Worm (Caenorhabditis elegans): ENCODE data around the gene F54D5.4.

The F54D5.4 gene

ce11 chrII:11569213-11569868 is at the start of gene F54D5.4, which contains the start of gene F54D5.23:
TSS of gene F54D5.4 (plus strand) at chrII:11569818.
TSS of gene F54D5.23 (minus strand) at chrII:11569287.
- TF ChIP-seq ztf-29 (GFP tag; IDR thresholded peaks at IDR 0.05): no peak
- TF ChIP-seq tab-1 (GFP tag; IDR thresholded peaks at IDR 0.05): no peak
- no peak for TF ChIP-seq klf-2 (GFP tag; conservative IDR thresholded peaks at IDR 0.05)

- TF ChIP-seq flt-1 (GFP tag; IDR thresholded peaks at IDR 0.05): no peak
- no peak for TF ChIP-seq ztf-23 (GFP tag; IDR thresholded peaks at IDR 0.05)
- TF ChIP-seq T22C8.4 (GFP tag; IDR thresholded peaks at IDR 0.05): no peak
- no peak for TF ChIP-seq ztf-29 (GFP tag; IDR thresholded peaks at IDR 0.05)
- TF ChIP-seq klf-2 (GFP tag; conservative IDR thresholded peaks at IDR 0.05): no peak
- no peak for TF ChIP-seq cog-1 (tag; optimal IDR thresholded peaks at IDR 0.05)
- TF ChIP-seq med-1 (GFP tag; optimal IDR thresholded peaks at IDR 0.05; ENCODE audit: insufficient read depth): no peak
- TF ChIP-seq tab-1 (GFP tag; IDR thresholded peaks at IDR 0.05): no peak
- no peak for TF ChIP-seq ref-1 (GFP tag; conservative IDR thresholded peaks at IDR 0.05)
These were observed 48.3 kb upstream of the F54D5.4 start, which contains the start of gene Y62F5A.10 for ce11 chrII:11521300-11521699. TSS of gene Y62F5A.10 (plus strand) at chrII:11521600.

ce11 chrII:11526954-11527353 is 42.7 kb upstream of the F54D5.4 start, which contains the start of gene age-1:
TSS of gene age-1 (minus strand) at chrII:11527054.
- TF ChIP-seq cog-1 (tag; optimal IDR thresholded peaks at IDR 0.05): no peak
- no peak for TF ChIP-seq flt-1 (GFP tag; IDR thresholded peaks at IDR 0.05)
- no peak for TF ChIP-seq ztf-23 (GFP tag; IDR thresholded peaks at IDR 0.05)
- no peak for TF ChIP-seq klf-2 (GFP tag; conservative IDR thresholded peaks at IDR 0.05)
- TF ChIP-seq tab-1 (GFP tag; IDR thresholded peaks at IDR 0.05): no peak
- TF ChIP-seq ref-1 (GFP tag; conservative IDR thresholded peaks at IDR 0.05): no peak
- TF ChIP-seq ztf-29 (GFP tag; IDR thresholded peaks at IDR 0.05): no peak
- TF ChIP-seq T22C8.4 (GFP tag; IDR thresholded peaks at IDR 0.05): no peak
- TF ChIP-seq med-1 (GFP tag; optimal IDR thresholded peaks at IDR 0.05; ENCODE audit: insufficient read depth): no peak

- TF ChIP-seq cog-1 (tag; optimal IDR thresholded peaks at IDR 0.05): no peak
- no peak for TF ChIP-seq klf-2 (GFP tag; conservative IDR thresholded peaks at IDR 0.05)
- TF ChIP-seq flt-1 (GFP tag; IDR thresholded peaks at IDR 0.05): no peak
- TF ChIP-seq ztf-29 (GFP tag; IDR thresholded peaks at IDR 0.05): no peak
- no peak for TF ChIP-seq tab-1 (GFP tag; IDR thresholded peaks at IDR 0.05)
- TF ChIP-seq ztf-23 (GFP tag; IDR thresholded peaks at IDR 0.05): no peak
- no peak for TF ChIP-seq ref-1 (GFP tag; conservative IDR thresholded peaks at IDR 0.05)
- TF ChIP-seq med-1 (GFP tag; optimal IDR thresholded peaks at IDR 0.05; ENCODE audit: insufficient read depth): no peak
- no peak for TF ChIP-seq T22C8.4 (GFP tag; IDR thresholded peaks at IDR 0.05)
These were observed 35.9 kb upstream of the F54D5.4 start, which contains the start of gene mdt-8 for ce11 chrII:11533716-11534115. TSS of gene mdt-8 (minus strand) at chrII:11533816.

ce11 chrII:11534429-11535099 is 35.1 kb upstream of the F54D5.4 start, which contains the start of gene Y62F5A.12:
TSS of gene Y62F5A.12 (minus strand) at chrII:11534479.
- TF ChIP-seq flt-1 (GFP tag; IDR thresholded peaks at IDR 0.05) (peak; percentile 88), T22C8.4 (GFP tag; IDR thresholded peaks at IDR 0.05) (peak; percentile 73), tab-1 (GFP tag; IDR thresholded peaks at IDR 0.05) (peak; percentile 86), cog-1 (tag; optimal IDR thresholded peaks at IDR 0.05) (peak; percentile 64), ztf-23 (GFP tag; IDR thresholded peaks at IDR 0.05) (peak; percentile 92), ztf-29 (GFP tag; IDR thresholded peaks at IDR 0.05) (peak; percentile 57; the same call in 1 of the 2 replicates), ref-1 (GFP tag; conservative IDR thresholded peaks at IDR 0.05) (peak; percentile 56), klf-2 (GFP tag; conservative IDR thresholded peaks at IDR 0.05) (peak; percentile 94)

- TF ChIP-seq klf-2 (GFP tag; conservative IDR thresholded peaks at IDR 0.05) (no peak), ztf-29 (GFP tag; IDR thresholded peaks at IDR 0.05) (no peak), med-1 (GFP tag; optimal IDR thresholded peaks at IDR 0.05; ENCODE audit: insufficient read depth) (no peak), flt-1 (GFP tag; IDR thresholded peaks at IDR 0.05) (peak; percentile 71), T22C8.4 (GFP tag; IDR thresholded peaks at IDR 0.05) (no peak)
These were observed 34.2 kb upstream of the F54D5.4 start for ce11 chrII:11535429-11535828.

- TF ChIP-seq cog-1 (tag; optimal IDR thresholded peaks at IDR 0.05): no peak
- TF ChIP-seq klf-2 (GFP tag; conservative IDR thresholded peaks at IDR 0.05): no peak
These were observed 33.7 kb upstream of the F54D5.4 start for ce11 chrII:11535924-11536323.

ce11 chrII:11536505-11536904 is 33.1 kb upstream of the F54D5.4 start:
- TF ChIP-seq flt-1 (GFP tag; IDR thresholded peaks at IDR 0.05) (no peak), klf-2 (GFP tag; conservative IDR thresholded peaks at IDR 0.05) (no peak), med-1 (GFP tag; optimal IDR thresholded peaks at IDR 0.05; ENCODE audit: insufficient read depth) (no peak), T22C8.4 (GFP tag; IDR thresholded peaks at IDR 0.05) (no peak), ref-1 (GFP tag; conservative IDR thresholded peaks at IDR 0.05) (no peak), ztf-29 (GFP tag; IDR thresholded peaks at IDR 0.05) (no peak), cog-1 (tag; optimal IDR thresholded peaks at IDR 0.05) (no peak), ztf-23 (GFP tag; IDR thresholded peaks at IDR 0.05) (no peak), tab-1 (GFP tag; IDR thresholded peaks at IDR 0.05) (no peak)

ce11 chrII:11537115-11537514 is 32.5 kb upstream of the F54D5.4 start:
- 0 out of 2 replicates have a peak, but pooled peaks have one; percentile 18 for TF ChIP-seq ztf-23 (GFP tag; IDR thresholded peaks at IDR 0.05)
- TF ChIP-seq flt-1 (GFP tag; IDR thresholded peaks at IDR 0.05): no peak
- no peak for TF ChIP-seq ztf-29 (GFP tag; IDR thresholded peaks at IDR 0.05)

ce11 chrII:11537606-11538016 is 32.0 kb upstream of the F54D5.4 start:
- TF ChIP-seq med-1 (GFP tag; optimal IDR thresholded peaks at IDR 0.05; ENCODE audit: insufficient read depth) (no peak), flt-1 (GFP tag; IDR thresholded peaks at IDR 0.05) (peak; percentile 76), T22C8.4 (GFP tag; IDR thresholded peaks at IDR 0.05) (peak; percentile 45; the same call in 1 of the 2 replicates), ztf-29 (GFP tag; IDR thresholded peaks at IDR 0.05) (no peak), klf-2 (GFP tag; conservative IDR thresholded peaks at IDR 0.05) (no peak), ztf-23 (GFP tag; IDR thresholded peaks at IDR 0.05) (no peak), tab-1 (GFP tag; IDR thresholded peaks at IDR 0.05) (no peak; the same call in 1 of the 2 replicates)

Data from whole organism, midembryonic.